Fruit fly (Drosophila melanogaster): Measurements from ENCODE around the gene CG14273.

DNA sequence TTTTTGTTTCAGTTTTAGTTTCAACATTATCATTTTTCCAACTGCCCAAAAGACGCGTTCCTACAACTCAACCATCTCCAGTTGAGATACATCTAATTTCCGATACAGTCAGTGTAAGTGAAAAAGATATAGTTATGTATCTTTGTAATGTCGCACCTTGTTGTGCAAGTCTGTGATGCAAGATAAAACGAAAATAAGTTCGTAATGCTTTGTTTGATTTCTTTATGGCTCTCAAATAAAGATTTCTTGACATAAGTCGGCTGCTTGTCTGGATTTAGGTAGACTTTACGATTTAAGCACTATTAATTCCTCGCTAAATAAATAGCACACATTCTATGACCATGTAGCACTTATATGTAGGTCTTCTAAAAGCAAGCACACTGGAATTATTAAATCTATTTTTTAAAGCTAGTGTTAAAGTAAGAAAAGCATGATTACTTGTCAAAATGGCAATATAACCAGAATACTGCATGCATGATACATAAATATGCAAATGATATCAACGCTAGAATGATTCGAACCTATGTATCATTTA is 42.6 kb downstream of the CG14273 start:
- TF ChIP-seq CG11617 (GFP tag; optimal IDR thresholded peaks at IDR 0.05) (no peak), pad (GFP tag; optimal IDR thresholded peaks at IDR 0.05) (no peak), Clk (GFP tag; optimal IDR thresholded peaks at IDR 0.05) (no peak), tj (GFP tag; optimal IDR thresholded peaks at IDR 0.05) (no peak), cnc (optimal IDR thresholded peaks at IDR 0.05) (no peak), CG1620 (GFP tag; optimal IDR thresholded peaks at IDR 0.05) (no peak), ovo (GFP tag; optimal IDR thresholded peaks at IDR 0.05) (no peak), CG7045 (GFP tag; optimal IDR thresholded peaks at IDR 0.05) (peak; percentile 62), CG7101 (tag; optimal IDR thresholded peaks at IDR 0.05) (peak; percentile 12), Hr96 (GFP tag; optimal IDR thresholded peaks at IDR 0.05) (no peak), bab1 (GFP tag; optimal IDR thresholded peaks at IDR 0.05) (no peak), toe (GFP tag; optimal IDR thresholded peaks at IDR 0.05) (no peak), Mnt (GFP tag; optimal IDR thresholded peaks at IDR 0.05) (no peak), kay (GFP tag; ENCODE audit: borderline replicate concordance) (peak; percentile 92)
